Worm (Caenorhabditis elegans) whole organism, L1 larva: Measurements from ENCODE around the gene C41G11.1.
A peak's percentile ranks its signal among the peaks of the same experiment; 100 is the strongest.

Source experiments
- C04F5.9 ChIP-seq: sonication (generic microtip); optimal IDR thresholded peaks from 2 replicates; lab custom pipeline; 2016; ENCODE audit warnings: missing genetic modification characterization, missing compliant biosample characterization
- C34B4.2 ChIP-seq: sonication (generic microtip); optimal IDR thresholded peaks from 2 replicates; lab custom pipeline; 2017; ENCODE audit warnings: mild to moderate bottlenecking, missing genetic modification characterization, missing compliant biosample characterization
- F16B12.6 ChIP-seq: fragments of 150-350 bp; optimal IDR thresholded peaks from 2 replicates; lab custom pipeline; 2014; ENCODE audit warnings: missing biosample characterization, missing genetic modification characterization
- alr-1 ChIP-seq: fragments of 200-800 bp; sonication (Bioruptor generic); optimal IDR thresholded peaks from 2 replicates; lab custom pipeline; 2018; ENCODE audit warnings: borderline replicate concordance, mild to moderate bottlenecking, missing genetic modification characterization, missing compliant biosample characterization
- ama-1 ChIP-seq: fragments of 150-350 bp; optimal IDR thresholded peaks from 2 replicates; lab custom pipeline; 2014
- blmp-1 ChIP-seq: fragments of 150-350 bp; optimal IDR thresholded peaks from 2 replicates; lab custom pipeline; 2014; ENCODE audit warnings: missing biosample characterization, missing genetic modification characterization
- ceh-63 ChIP-seq: fragments of 200-800 bp; sonication (Bioruptor generic); optimal IDR thresholded peaks from 2 replicates; lab custom pipeline; 2018; ENCODE audit warnings: mild to moderate bottlenecking, missing genetic modification characterization, missing compliant biosample characterization
- ceh-8 ChIP-seq: fragments of 200-800 bp; sonication (Bioruptor generic); optimal IDR thresholded peaks from 2 replicates; lab custom pipeline; 2018; ENCODE audit warnings: mild to moderate bottlenecking, missing genetic modification characterization, moderate library complexity, missing compliant biosample characterization
- ceh-82 ChIP-seq, 3 experiments: fragments of 150-350 bp in 1 of 3; sonication (generic microtip) in 2 of 3; optimal IDR thresholded peaks; 2 replicates each; lab custom pipeline; 2014 to 2017; ENCODE audit warnings: missing biosample characterization in 3 of 3, missing genetic modification characterization in 3 of 3
- ceh-90 ChIP-seq: sonication (generic microtip); optimal IDR thresholded peaks from 2 replicates; lab custom pipeline; 2016; ENCODE audit warnings: missing genetic modification characterization, missing compliant biosample characterization
- ces-1 ChIP-seq: fragments of 150-350 bp; optimal IDR thresholded peaks from 2 replicates; lab custom pipeline; 2014; ENCODE audit warnings: missing biosample characterization, missing genetic modification reagents, missing genetic modification characterization
- dsc-1 ChIP-seq: sonication (generic microtip); optimal IDR thresholded peaks from 2 replicates; lab custom pipeline; 2016; ENCODE audit warnings: mild to moderate bottlenecking, missing genetic modification characterization, missing compliant biosample characterization
- efl-1 ChIP-seq, 4 experiments: fragments of 150-350 bp; optimal IDR thresholded peaks in 3 of 4; peaks in 1 of 4; 1 replicate in 1 of 4; 2 replicates in 3 of 4; lab custom pipeline; 2014; ENCODE audit warnings: missing biosample characterization in 2 of 4, missing genetic modification characterization in 2 of 4, missing genetic modification reagents in 2 of 4
- efl-3 ChIP-seq: fragments of 200-800 bp; sonication (Bioruptor generic); optimal IDR thresholded peaks from 2 replicates; lab custom pipeline; 2018; ENCODE audit warnings: mild to moderate bottlenecking, missing genetic modification characterization, missing compliant biosample characterization
- egl-13 ChIP-seq: sonication (generic microtip); optimal IDR thresholded peaks from 2 replicates; lab custom pipeline; 2016; ENCODE audit warnings: missing genotype, missing genetic modification reagents, missing genetic modification characterization, missing compliant biosample characterization
- egl-27 ChIP-seq, 2 experiments: fragments of 150-350 bp in 1 of 2; sonication (generic microtip); optimal IDR thresholded peaks; 3 replicates each; lab custom pipeline; 2017 to 2018; ENCODE audit warnings: missing biosample characterization in 2 of 2, missing genetic modification characterization in 2 of 2, missing genetic modification reagents in 2 of 2
- ets-5 ChIP-seq: fragments of 200-800 bp; sonication (Bioruptor generic); IDR thresholded peaks from 2 replicates; pipeline ENCODE4 v1.3.6; 2022; ENCODE audit warnings: missing genetic modification characterization, missing compliant biosample characterization
- fkh-4 ChIP-seq: sonication (generic microtip); optimal IDR thresholded peaks from 2 replicates; lab custom pipeline; 2016; ENCODE audit warnings: missing compliant biosample characterization, missing genetic modification characterization, borderline replicate concordance
- fkh-8 ChIP-seq: sonication (generic microtip); optimal IDR thresholded peaks from 2 replicates; lab custom pipeline; 2016; ENCODE audit warnings: mild to moderate bottlenecking, missing genetic modification characterization, missing compliant biosample characterization
- grh-1 ChIP-seq: fragments of 200-800 bp; sonication (Bioruptor generic); IDR thresholded peaks from 2 replicates; pipeline ENCODE4 v1.3.6; 2022; ENCODE audit warnings: missing genetic modification reagents, missing genetic modification characterization, missing compliant biosample characterization
- hlh-4 ChIP-seq: sonication (generic microtip); optimal IDR thresholded peaks from 2 replicates; lab custom pipeline; 2016; ENCODE audit warnings: mild to moderate bottlenecking, missing genetic modification characterization, missing compliant biosample characterization
- irx-1 ChIP-seq: sonication (generic microtip); optimal IDR thresholded peaks from 2 replicates; lab custom pipeline; 2016; ENCODE audit warnings: missing genetic modification characterization, missing compliant biosample characterization
- isw-1 ChIP-seq: fragments of 200-800 bp; sonication (Bioruptor generic); IDR thresholded peaks from 2 replicates; pipeline ENCODE4 v1.3.6; 2022; ENCODE audit warnings: missing genetic modification characterization, missing compliant biosample characterization
- lin-35 ChIP-seq, 2 experiments: fragments of 150-350 bp; optimal IDR thresholded peaks; 2 replicates each; lab custom pipeline; 2014; ENCODE audit warnings: missing biosample characterization in 2 of 2, missing genetic modification characterization in 2 of 2, missing genetic modification reagents in 2 of 2
- lin-39 ChIP-seq: fragments of 150-350 bp; optimal IDR thresholded peaks from 2 replicates; lab custom pipeline; 2014; ENCODE audit warnings: missing biosample characterization, missing genetic modification reagents, missing genetic modification characterization
- mef-2 ChIP-seq: fragments of 150-350 bp; optimal IDR thresholded peaks from 2 replicates; lab custom pipeline; 2014; ENCODE audit warnings: missing biosample characterization, missing genetic modification characterization
- nhr-12 ChIP-seq: sonication (generic microtip); optimal IDR thresholded peaks from 2 replicates; lab custom pipeline; 2017; ENCODE audit warnings: missing biosample characterization, missing genetic modification characterization
- nhr-19 ChIP-seq: fragments of 200-800 bp; sonication (Bioruptor generic); conservative IDR thresholded peaks from 2 replicates; pipeline ENCODE4 v1.3.6; 2022; ENCODE audit warnings: missing genetic modification characterization, missing compliant biosample characterization
- nhr-28 ChIP-seq: fragments of 150-350 bp; optimal IDR thresholded peaks from 2 replicates; lab custom pipeline; 2014; ENCODE audit warnings: missing biosample characterization, missing genetic modification characterization
- nhr-47 ChIP-seq: sonication (generic microtip); optimal IDR thresholded peaks from 2 replicates; lab custom pipeline; 2016; ENCODE audit warnings: mild to moderate bottlenecking, missing genetic modification characterization, moderate library complexity, missing compliant biosample characterization
- nhr-85 ChIP-seq: sonication (generic microtip); peaks from one replicate; lab custom pipeline; 2016; ENCODE audit warnings: missing genetic modification characterization, inconsistent platforms, missing compliant biosample characterization
- pag-3 ChIP-seq: sonication (generic microtip); optimal IDR thresholded peaks from 2 replicates; lab custom pipeline; 2017; ENCODE audit warnings: missing genetic modification characterization, mild to moderate bottlenecking, missing compliant biosample characterization, antibody characterized with exemption, borderline replicate concordance; ENCODE audit not compliant: insufficient read depth
- pqm-1 ChIP-seq: sonication (generic microtip); optimal IDR thresholded peaks from 3 replicates; lab custom pipeline; 2017; ENCODE audit warnings: missing biosample characterization, missing genetic modification characterization
- snu-23 ChIP-seq: sonication (generic microtip); optimal IDR thresholded peaks from 2 replicates; lab custom pipeline; 2016; ENCODE audit warnings: missing genetic modification characterization, missing compliant biosample characterization
- sox-4 ChIP-seq: sonication (generic microtip); optimal IDR thresholded peaks from 2 replicates; lab custom pipeline; 2016; ENCODE audit warnings: missing genetic modification characterization, missing compliant biosample characterization
- sptf-1 ChIP-seq: fragments of 150-350 bp; optimal IDR thresholded peaks from 2 replicates; lab custom pipeline; 2014; ENCODE audit warnings: missing biosample characterization, missing genetic modification characterization
- swsn-7 ChIP-seq: sonication (generic microtip); optimal IDR thresholded peaks from 2 replicates; lab custom pipeline; 2016; ENCODE audit warnings: missing genetic modification characterization, missing compliant biosample characterization
- tbx-2 ChIP-seq: sonication (generic microtip); optimal IDR thresholded peaks from 2 replicates; lab custom pipeline; 2016; ENCODE audit warnings: missing genetic modification characterization, missing compliant biosample characterization
- tlp-1 ChIP-seq: fragments of 150-350 bp; optimal IDR thresholded peaks from 2 replicates; lab custom pipeline; 2014; ENCODE audit warnings: missing biosample characterization, missing genetic modification characterization
- unc-130 ChIP-seq: fragments of 150-350 bp; optimal IDR thresholded peaks from 2 replicates; lab custom pipeline; 2017; ENCODE audit warnings: missing biosample characterization, missing genetic modification characterization, inconsistent platforms
- unc-62 ChIP-seq: fragments of 150-350 bp; optimal IDR thresholded peaks from 2 replicates; lab custom pipeline; 2014; ENCODE audit warnings: missing biosample characterization, missing genetic modification reagents, missing genetic modification characterization
- unc-86 ChIP-seq: sonication (generic microtip); optimal IDR thresholded peaks from 2 replicates; lab custom pipeline; 2016; ENCODE audit warnings: missing genetic modification characterization, missing compliant biosample characterization
- unc-98 ChIP-seq: fragments of 200-800 bp; sonication (Bioruptor generic); IDR thresholded peaks from 2 replicates; pipeline ENCODE4 v1.3.6; 2022; ENCODE audit warnings: missing genetic modification characterization, missing compliant biosample characterization
- xbp-1 ChIP-seq: sonication (generic microtip); optimal IDR thresholded peaks from 2 replicates; lab custom pipeline; 2016; ENCODE audit warnings: missing genetic modification characterization, missing compliant biosample characterization
- zag-1 ChIP-seq: fragments of 150-350 bp; optimal IDR thresholded peaks from 2 replicates; lab custom pipeline; 2014; ENCODE audit warnings: missing biosample characterization, missing genetic modification characterization
- zip-4 ChIP-seq: fragments of 200-800 bp; sonication (Bioruptor generic); optimal IDR thresholded peaks from 2 replicates; lab custom pipeline; 2018; ENCODE audit warnings: mild to moderate bottlenecking, missing genetic modification characterization, moderate library complexity, missing compliant biosample characterization
- ztf-11 ChIP-seq, 2 experiments: sonication (generic microtip); optimal IDR thresholded peaks; 2 replicates each; lab custom pipeline; 2016 to 2017; ENCODE audit warnings: missing genetic modification characterization in 2 of 2, missing biosample characterization in 1 of 2, missing compliant biosample characterization in 1 of 2
- ztf-4 ChIP-seq: fragments of 150-350 bp; optimal IDR thresholded peaks from 2 replicates; lab custom pipeline; 2014; ENCODE audit warnings: missing biosample characterization, missing genetic modification characterization

The C41G11.1 gene

DNA sequence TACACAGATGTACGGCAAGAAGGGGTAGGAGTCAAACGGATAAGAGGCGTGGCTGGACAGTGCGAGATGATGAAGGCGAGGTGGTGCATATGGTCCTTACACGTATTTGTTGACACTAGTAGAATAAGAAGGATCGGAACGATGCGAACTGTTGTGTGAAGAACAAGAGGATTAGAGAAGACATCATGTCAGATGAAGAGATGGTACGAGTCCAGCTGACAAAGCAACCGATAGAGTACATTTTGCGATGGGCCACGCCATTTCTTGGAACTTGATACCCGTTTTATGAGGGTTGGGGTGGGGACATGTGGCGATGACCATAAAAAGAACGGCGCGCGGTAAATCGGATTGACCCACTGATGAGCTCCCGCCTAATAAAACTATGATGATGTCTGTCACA, 21.6 kb downstream of the C41G11.1 start:
- TF ChIP-seq lin-39 (tag; lab: Kevin White, UChicago), result no peak
- TF ChIP-seq ceh-63 (GFP tag; lab: Kevin White, UChicago), result no peak
- no peak for TF ChIP-seq unc-98 (GFP tag; lab: Robert Waterston, UW)

DNA sequence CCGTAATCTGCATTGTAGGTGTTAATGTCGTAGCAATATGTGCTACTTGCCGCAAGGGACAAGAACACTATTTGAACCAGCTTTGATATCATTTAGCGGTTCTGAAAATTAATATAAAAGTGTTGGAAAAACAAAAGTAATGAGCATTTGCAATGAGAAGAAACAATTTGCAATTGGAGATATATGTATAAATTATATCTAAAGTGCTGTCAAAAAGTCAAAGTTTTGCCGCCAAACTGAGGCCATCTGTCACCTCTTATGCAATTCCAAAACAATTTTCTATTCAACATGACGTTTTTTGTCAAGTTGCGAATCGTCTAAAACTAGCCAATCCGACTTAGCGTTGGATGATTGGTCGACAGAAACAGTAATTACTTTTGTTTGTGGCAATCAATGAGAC, 22.8 kb downstream of the C41G11.1 start, which contains the start of gene W01C8.5:
Gene W01C8.5 (minus strand): TSS at position 101 of the 400 bp plus-strand sequence.
- no peak for TF ChIP-seq sox-4 (tag; lab: Kevin White, UChicago)
- no peak for TF ChIP-seq nhr-85 (tag; lab: Kevin White, UChicago)
- TF ChIP-seq lin-35 (GFP tag; optimal IDR thresholded peaks at IDR 0.05; lab: Kevin White, UChicago), result no peak
- TF ChIP-seq C34B4.2 (tag; lab: Kevin White, UChicago), result no peak
- no peak for TF ChIP-seq blmp-1
- no peak for TF ChIP-seq efl-3 (GFP tag; lab: Kevin White, UChicago)
- no peak for TF ChIP-seq lin-39 (tag; lab: Kevin White, UChicago)
- no peak for TF ChIP-seq unc-62 (GFP tag; lab: Kevin White, UChicago)
- TF ChIP-seq ama-1 (lab: Kevin White, UChicago), result no peak

DNA sequence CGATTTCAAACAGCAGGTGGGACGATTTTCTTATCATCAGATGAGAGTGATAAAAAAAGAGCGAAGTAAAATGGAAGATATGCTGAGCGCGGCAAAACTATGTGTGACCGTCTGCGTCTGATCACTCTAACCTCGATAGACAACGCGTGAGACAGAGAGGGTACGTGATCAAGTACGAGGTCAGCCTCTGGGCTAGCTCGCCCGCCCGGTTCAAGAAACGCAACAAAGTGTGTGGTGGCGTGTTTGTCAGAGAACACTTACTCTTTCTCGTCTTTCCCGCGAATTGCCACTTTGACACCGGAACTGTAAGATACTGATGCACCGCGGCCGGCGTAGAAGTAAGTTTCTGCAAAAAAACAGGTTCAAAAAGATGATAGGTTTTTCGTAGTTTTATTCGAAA, 23.8 kb downstream of the C41G11.1 start:
- TF ChIP-seq tbx-2 (peak; percentile 60), egl-27 (tag; optimal IDR thresholded peaks at IDR 0.05; lab: Kevin White, UChicago) (no peak), ztf-4 (tag; lab: Kevin White, UChicago) (no peak), lin-39 (tag; lab: Kevin White, UChicago) (no peak), ama-1 (lab: Kevin White, UChicago) (no peak), sptf-1 (tag; lab: Kevin White, UChicago) (no peak), efl-1 (optimal IDR thresholded peaks at IDR 0.05; lab: Kevin White, UChicago) (peak in 1 of 2 experiments; percentile 27), efl-1 (GFP tag; optimal IDR thresholded peaks at IDR 0.05 in 1 of 2; lab: Kevin White, UChicago) (peak in 1 of 2 experiments; percentile 93), efl-3 (GFP tag; lab: Kevin White, UChicago) (no peak), nhr-19 (GFP tag; lab: Robert Waterston, UW) (peak; percentile 66), unc-98 (GFP tag; lab: Robert Waterston, UW) (no peak), nhr-28 (no peak), dsc-1 (tag; lab: Kevin White, UChicago) (no peak), unc-86 (tag; lab: Kevin White, UChicago) (no peak), unc-130 (tag; lab: Kevin White, UChicago) (no peak), hlh-4 (tag; lab: Kevin White, UChicago) (no peak), zip-4 (GFP tag; lab: Kevin White, UChicago) (no peak), irx-1 (tag; lab: Kevin White, UChicago) (no peak), ceh-8 (GFP tag; lab: Kevin White, UChicago) (no peak), nhr-47 (tag; lab: Kevin White, UChicago) (peak; percentile 48), sox-4 (tag; lab: Kevin White, UChicago) (no peak), isw-1 (GFP tag; lab: Robert Waterston, UW) (no peak), grh-1 (peak; percentile 52), tlp-1 (tag; lab: Kevin White, UChicago) (no peak), fkh-8 (tag; lab: Kevin White, UChicago) (no peak), pag-3 (tag; lab: Kevin White, UChicago) (no peak), mef-2 (tag; lab: Kevin White, UChicago) (no peak), zag-1 (tag; lab: Kevin White, UChicago) (no peak), ets-5 (GFP tag; lab: Robert Waterston, UW) (no peak), egl-13 (tag; lab: Kevin White, UChicago) (no peak), C04F5.9 (no peak), pqm-1 (tag; lab: Kevin White, UChicago) (no peak), ztf-11 (tag; optimal IDR thresholded peaks at IDR 0.05; lab: Kevin White, UChicago) (no peak), fkh-4 (tag; lab: Kevin White, UChicago) (no peak), snu-23 (peak; percentile 71), ceh-90 (tag; lab: Kevin White, UChicago) (no peak), xbp-1 (tag; lab: Kevin White, UChicago) (peak; percentile 31), alr-1 (tag; lab: Kevin White, UChicago) (no peak), nhr-12 (tag; lab: Kevin White, UChicago) (no peak), swsn-7 (tag; lab: Kevin White, UChicago) (peak; percentile 29), ceh-82 (tag; optimal IDR thresholded peaks at IDR 0.05; lab: Kevin White, UChicago) (peak in 1 of 3 experiments; percentile 38), ces-1 (GFP tag; lab: Kevin White, UChicago) (no peak), F16B12.6 (tag; lab: Kevin White, UChicago) (no peak)
